Worm (Caenorhabditis elegans): ENCODE results near the gene F10C5.3.

F10C5.3 gene

ce11 chrIII:471644-472401, 11.8 kb upstream of the F10C5.3 start, which contains the start of the genes magu-1 and nemp-1:
magu-1 (minus strand) TSS chrIII:471702.
nemp-1 (plus strand) TSS chrIII:472317.
- TF ChIP-seq dpl-1 (GFP tag; optimal IDR thresholded peaks at IDR 0.05) (peak; percentile 29 to 44 (median 40)), lsy-2 (tag; optimal IDR thresholded peaks at IDR 0.05) (peak in 1 of 2 experiments; percentile 30), lin-35 (GFP tag; optimal IDR thresholded peaks at IDR 0.05) (peak in 1 of 2 experiments; percentile 53), dsc-1 (tag; optimal IDR thresholded peaks at IDR 0.05) (no peak), efl-1 (optimal IDR thresholded peaks at IDR 0.05) (peak; percentile 64 to 70), efl-1 (GFP tag; optimal IDR thresholded peaks at IDR 0.05 in 1 of 2) (peak; percentile 62 to 91)

ce11 chrIII:475154-475553, 8.5 kb upstream of the F10C5.3 start, which contains the start of gene mat-3:
mat-3 (plus strand) TSS chrIII:475454.
- TF ChIP-seq swsn-7 (tag; optimal IDR thresholded peaks at IDR 0.05): no peak
- TF ChIP-seq F16B12.6 (tag; optimal IDR thresholded peaks at IDR 0.05): no peak
- TF ChIP-seq hlh-17 (GFP tag; optimal IDR thresholded peaks at IDR 0.05; ENCODE audit: borderline replicate concordance): no peak
- TF ChIP-seq xbp-1 (tag; optimal IDR thresholded peaks at IDR 0.05): no peak
- TF ChIP-seq mep-1 (tag; optimal IDR thresholded peaks at IDR 0.05): no peak
- no peak for TF ChIP-seq snu-23 (GFP tag; optimal IDR thresholded peaks at IDR 0.05)
- no peak for TF ChIP-seq mdl-1 (tag; optimal IDR thresholded peaks at IDR 0.05)
- no peak for TF ChIP-seq unc-30 (tag; optimal IDR thresholded peaks at IDR 0.05)
- no peak for TF ChIP-seq unc-62 (GFP tag; optimal IDR thresholded peaks at IDR 0.05)
- no peak for TF ChIP-seq rnt-1 (tag; optimal IDR thresholded peaks at IDR 0.05)
- no peak for TF ChIP-seq hlh-4 (tag; optimal IDR thresholded peaks at IDR 0.05)
- no peak for TF ChIP-seq C34B4.2 (tag; optimal IDR thresholded peaks at IDR 0.05)
- no peak for TF ChIP-seq nhr-84 (tag; optimal IDR thresholded peaks at IDR 0.05)

DNA sequence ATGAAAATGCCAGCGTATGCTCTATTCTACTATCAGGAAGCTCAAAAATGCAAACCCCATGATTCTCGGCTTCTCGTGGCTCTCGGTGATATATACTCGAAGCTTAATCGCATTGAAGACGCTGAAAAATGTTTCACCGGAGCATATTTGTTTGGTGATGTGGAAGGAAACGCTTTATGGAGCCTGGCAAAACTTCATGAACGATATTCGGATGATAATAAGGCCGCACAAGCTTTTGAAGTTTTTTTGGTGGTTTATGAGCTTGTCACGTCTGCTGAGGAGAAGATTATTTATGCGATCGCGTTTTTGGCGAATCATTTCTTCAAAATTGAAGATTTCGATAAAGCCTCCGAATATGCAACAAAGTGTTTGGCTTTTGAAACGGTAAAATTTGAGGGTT, 2.4 kb upstream of the F10C5.3 start:
- no peak for TF ChIP-seq F16B12.6 (tag; optimal IDR thresholded peaks at IDR 0.05)
- no peak for TF ChIP-seq zag-1 (tag; optimal IDR thresholded peaks at IDR 0.05)
- TF ChIP-seq lin-15B (tag; optimal IDR thresholded peaks at IDR 0.05): no peak
- no peak for TF ChIP-seq unc-98 (GFP tag; IDR thresholded peaks at IDR 0.05)
- no peak for TF ChIP-seq nhr-76 (tag; optimal IDR thresholded peaks at IDR 0.05)
- no peak for TF ChIP-seq C16A3.4 (tag; optimal IDR thresholded peaks at IDR 0.05)
- no peak for TF ChIP-seq zip-4 (GFP tag; optimal IDR thresholded peaks at IDR 0.05)
- TF ChIP-seq C04F5.9 (tag; optimal IDR thresholded peaks at IDR 0.05): no peak
- no peak for TF ChIP-seq nhr-85 (tag)
- TF ChIP-seq irx-1 (tag; optimal IDR thresholded peaks at IDR 0.05): no peak
- no peak for TF ChIP-seq lin-35 (GFP tag; optimal IDR thresholded peaks at IDR 0.05)

- TF ChIP-seq tlp-1 (tag; optimal IDR thresholded peaks at IDR 0.05) (no peak), fkh-8 (tag; optimal IDR thresholded peaks at IDR 0.05) (peak; percentile 95), unc-98 (GFP tag; IDR thresholded peaks at IDR 0.05) (no peak), F16B12.6 (tag; optimal IDR thresholded peaks at IDR 0.05) (no peak), mep-1 (tag; optimal IDR thresholded peaks at IDR 0.05) (no peak), fkh-10 (GFP tag; optimal IDR thresholded peaks at IDR 0.05) (no peak), blmp-1 (tag; optimal IDR thresholded peaks at IDR 0.05) (no peak), egl-13 (tag; optimal IDR thresholded peaks at IDR 0.05) (peak; percentile 77), vab-15 (tag; optimal IDR thresholded peaks at IDR 0.05) (no peak), C16A3.4 (tag; optimal IDR thresholded peaks at IDR 0.05) (no peak), nhr-71 (tag; optimal IDR thresholded peaks at IDR 0.05) (peak; percentile 83), nhr-85 (tag) (peak; percentile 50), snpc-4 (tag; optimal IDR thresholded peaks at IDR 0.05) (no peak), efl-1 (optimal IDR thresholded peaks at IDR 0.05) (no peak), efl-1 (GFP tag; optimal IDR thresholded peaks at IDR 0.05 in 1 of 2) (no peak), snu-23 (GFP tag; optimal IDR thresholded peaks at IDR 0.05) (peak; percentile 33), ceh-90 (tag; optimal IDR thresholded peaks at IDR 0.05) (no peak), sptf-1 (tag; optimal IDR thresholded peaks at IDR 0.05) (no peak), sox-4 (tag; optimal IDR thresholded peaks at IDR 0.05) (peak; percentile 95), nhr-237 (tag; optimal IDR thresholded peaks at IDR 0.05) (no peak), ztf-11 (tag; optimal IDR thresholded peaks at IDR 0.05) (no peak), ama-1 (optimal IDR thresholded peaks at IDR 0.05) (no peak), dsc-1 (tag; optimal IDR thresholded peaks at IDR 0.05) (peak; percentile 100), lin-14 (GFP tag; optimal IDR thresholded peaks at IDR 0.05) (no peak), ceh-82 (tag; optimal IDR thresholded peaks at IDR 0.05) (no peak), jun-1 (tag; optimal IDR thresholded peaks at IDR 0.05) (peak; percentile 1), unc-62 (GFP tag; optimal IDR thresholded peaks at IDR 0.05) (no peak), nhr-90 (tag; optimal IDR thresholded peaks at IDR 0.05; ENCODE audit: poor library complexity) (no peak), fkh-4 (tag; optimal IDR thresholded peaks at IDR 0.05; ENCODE audit: borderline replicate concordance) (peak; percentile 80)
These were observed 929 bp upstream of the F10C5.3 start for ce11 chrIII:482739-483138.

Measured in whole organism, L1 larva.